Fruit fly (Drosophila melanogaster) whole organism, pupa: Measurements from ENCODE around the gene QIL1.

Source experiments
- CG14655 ChIP-seq: fragments of 200-800 bp; sonication (Bioruptor generic); optimal IDR thresholded peaks from 3 replicates; lab custom pipeline; 2017; ENCODE audit warnings: mild to moderate bottlenecking, missing biosample characterization, missing genetic modification reagents, missing genetic modification characterization
- CG15710 ChIP-seq: fragments of 200-800 bp; sonication (Bioruptor generic); optimal IDR thresholded peaks from 2 replicates; lab custom pipeline; 2018; ENCODE audit warnings: missing biosample characterization, mild to moderate bottlenecking, missing genetic modification characterization, moderate library complexity
- CG32121 ChIP-seq: fragments of 200-800 bp; sonication (Bioruptor generic); IDR thresholded peaks from 2 replicates; pipeline ENCODE4 v1.3.6; 2022; ENCODE audit warnings: missing biosample characterization, missing genetic modification characterization
- CG34367 ChIP-seq: fragments of 200-800 bp; sonication (Bioruptor generic); optimal IDR thresholded peaks from 2 replicates; lab custom pipeline; 2018; ENCODE audit warnings: missing biosample characterization, mild to moderate bottlenecking, missing genetic modification characterization
- CG4496 ChIP-seq: fragments of 200-800 bp; sonication (Bioruptor generic); IDR thresholded peaks from 3 replicates; pipeline ENCODE4 v1.3.6; 2022; ENCODE audit warnings: missing biosample characterization, missing genetic modification characterization
- D1 ChIP-seq: fragments of 200-800 bp; sonication (Bioruptor generic); optimal IDR thresholded peaks from 2 replicates; lab custom pipeline; 2018; ENCODE audit warnings: missing biosample characterization, mild to moderate bottlenecking, missing genetic modification characterization, moderate library complexity
- Pif1A ChIP-seq: fragments of 200-800 bp; sonication (Bioruptor generic); optimal IDR thresholded peaks from 3 replicates; lab custom pipeline; 2016; ENCODE audit warnings: missing biosample characterization, missing genetic modification characterization
- Pif1B ChIP-seq: fragments of 200-800 bp; sonication (Bioruptor generic); optimal IDR thresholded peaks from 3 replicates; lab custom pipeline; 2016; ENCODE audit warnings: missing biosample characterization, missing genetic modification characterization
- fd96Ca ChIP-seq: fragments of 200-800 bp; sonication (Bioruptor generic); IDR thresholded peaks from 3 replicates; pipeline ENCODE4 v1.3.6; 2022; ENCODE audit warnings: missing biosample characterization, missing genetic modification characterization
- gl ChIP-seq: fragments of 200-800 bp; sonication (Bioruptor generic); optimal IDR thresholded peaks from 2 replicates; lab custom pipeline; 2018; ENCODE audit warnings: missing biosample characterization, mild to moderate bottlenecking, missing genetic modification characterization

DNA sequence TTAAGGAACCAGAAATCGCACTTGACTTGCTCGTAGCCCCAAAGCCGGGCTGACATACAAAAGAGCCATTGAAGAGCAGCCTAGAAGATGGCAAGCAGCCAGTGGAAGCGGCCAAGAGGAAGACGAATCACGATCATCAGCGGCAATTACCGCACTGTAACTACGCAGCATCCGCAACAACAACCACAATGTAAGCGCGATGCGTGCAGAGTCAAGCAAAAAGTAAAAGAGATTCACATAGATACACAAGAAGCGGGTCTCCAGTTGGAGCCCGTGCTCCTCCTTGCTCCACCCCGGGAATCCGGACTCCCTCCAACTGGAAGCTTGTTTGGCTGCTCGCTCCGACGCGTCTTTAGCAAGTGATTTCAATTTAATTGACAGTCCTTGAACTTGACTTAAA, 25.9 kb downstream of the QIL1 start:
- no peak for TF ChIP-seq D1 (tag; lab: Kevin White, UChicago)
- no peak for TF ChIP-seq CG15710 (tag; lab: Kevin White, UChicago)
- no peak for TF ChIP-seq Pif1B (GFP tag; lab: Kevin White, UChicago)
- no peak for TF ChIP-seq Pif1A (GFP tag; lab: Kevin White, UChicago)
- TF ChIP-seq CG34367 (tag; lab: Kevin White, UChicago): no peak
- no peak for TF ChIP-seq CG14655 (GFP tag; lab: Kevin White, UChicago)
- no peak for TF ChIP-seq CG32121 (GFP tag; lab: Robert Waterston, UW)
- TF ChIP-seq gl (tag; lab: Kevin White, UChicago): no peak
- TF ChIP-seq CG4496 (GFP tag; lab: Robert Waterston, UW): 0 out of 3 replicates have a peak, but pooled peaks have one; percentile 10
- TF ChIP-seq fd96Ca (GFP tag; lab: Robert Waterston, UW): no peak
